Fruit fly (Drosophila melanogaster) whole organism, embryonic: ENCODE measurements around the gene CG9782.

Source experiments
- Adf1 ChIP-seq: fragments of 200-800 bp; sonication (Bioruptor generic); IDR thresholded peaks from 2 replicates; pipeline ENCODE4 v1.3.6; 2022; ENCODE audit warnings: missing biosample characterization, missing genetic modification characterization
- Aef1 ChIP-seq: fragments of 200-800 bp; sonication (Bioruptor generic); IDR thresholded peaks from 3 replicates; pipeline ENCODE4 v1.3.6; 2022; ENCODE audit warnings: missing biosample characterization, missing genetic modification characterization
- Awh ChIP-seq: fragments of 200-800 bp; sonication (Bioruptor generic); IDR thresholded peaks from 2 replicates; pipeline ENCODE4, ENCODE4 v1.3.6; 2022; ENCODE audit warnings: missing biosample characterization, missing genetic modification characterization
- BtbVII ChIP-seq: fragments of 200-800 bp; sonication (Bioruptor generic); optimal IDR thresholded peaks from 3 replicates; lab custom pipeline; 2017; ENCODE audit warnings: missing biosample characterization, mild to moderate bottlenecking, missing genetic modification characterization
- CG10147 ChIP-seq: fragments of 200-800 bp; sonication (Bioruptor generic); optimal IDR thresholded peaks from 2 replicates; lab custom pipeline; 2019; ENCODE audit warnings: missing biosample characterization, mild to moderate bottlenecking, missing genetic modification characterization, moderate library complexity
- CG10267 ChIP-seq: fragments of 200-800 bp; sonication (Bioruptor generic); optimal IDR thresholded peaks from 2 replicates; lab custom pipeline; 2018; ENCODE audit warnings: missing biosample characterization, mild to moderate bottlenecking, missing genetic modification characterization, moderate library complexity
- CG10321 ChIP-seq: fragments of 200-800 bp; sonication (Bioruptor generic); IDR thresholded peaks from 2 replicates; pipeline ENCODE4 v1.3.6; 2022; ENCODE audit warnings: missing biosample characterization, missing genetic modification characterization
- CG13424 ChIP-seq: fragments of 200-800 bp; sonication (Bioruptor generic); optimal IDR thresholded peaks from 2 replicates; lab custom pipeline; 2019; ENCODE audit warnings: missing biosample characterization, mild to moderate bottlenecking, missing genetic modification characterization, moderate library complexity
- CG1647 ChIP-seq: fragments of 200-800 bp; sonication (Bioruptor generic); optimal IDR thresholded peaks from 3 replicates; lab custom pipeline; 2016; ENCODE audit warnings: missing biosample characterization, missing genetic modification characterization
- CG18011 ChIP-seq: fragments of 200-800 bp; sonication (Bioruptor generic); optimal IDR thresholded peaks from 2 replicates; lab custom pipeline; 2017; ENCODE audit warnings: missing biosample characterization, missing genetic modification characterization, mild to moderate bottlenecking, moderate library complexity, missing genotype
- CG18764 ChIP-seq: fragments of 200-800 bp; sonication (Bioruptor generic); optimal IDR thresholded peaks from 3 replicates; lab custom pipeline; 2016; ENCODE audit warnings: missing biosample characterization, missing genetic modification characterization
- CG31441 ChIP-seq: fragments of 200-800 bp; sonication (Bioruptor generic); IDR thresholded peaks from 2 replicates; pipeline ENCODE4 v1.3.6; 2022; ENCODE audit warnings: missing biosample characterization, missing genetic modification characterization
- CG33213 ChIP-seq: fragments of 200-800 bp; sonication (Bioruptor generic); optimal IDR thresholded peaks from 3 replicates; lab custom pipeline; 2016; ENCODE audit warnings: missing biosample characterization, missing genetic modification characterization
- CG3726 ChIP-seq: fragments of 200-800 bp; sonication (Bioruptor generic); IDR thresholded peaks from 3 replicates; pipeline ENCODE4, ENCODE4 v1.3.6; 2022; ENCODE audit warnings: missing biosample characterization, missing genetic modification characterization
- CG43689 ChIP-seq: fragments of 200-800 bp; sonication (Bioruptor generic); IDR thresholded peaks from 2 replicates; pipeline ENCODE4 v1.3.6; 2022; ENCODE audit warnings: missing biosample characterization, missing genetic modification characterization
- CG6854 ChIP-seq: fragments of 200-800 bp; sonication (Bioruptor generic); optimal IDR thresholded peaks from 3 replicates; lab custom pipeline; 2017; ENCODE audit warnings: missing biosample characterization, mild to moderate bottlenecking, missing genetic modification characterization
- CG9817 ChIP-seq: fragments of 200-800 bp; sonication (Bioruptor generic); optimal IDR thresholded peaks from 2 replicates; lab custom pipeline; 2018; ENCODE audit warnings: missing biosample characterization, mild to moderate bottlenecking, missing genetic modification characterization, moderate library complexity
- CTCF ChIP-seq: fragments of 200-800 bp; sonication (Bioruptor generic); optimal IDR thresholded peaks from 2 replicates; lab custom pipeline; 2017; ENCODE audit warnings: missing biosample characterization, mild to moderate bottlenecking, missing genetic modification characterization, moderate library complexity
- Chrac-16 ChIP-seq: fragments of 200-800 bp; sonication (Bioruptor generic); optimal IDR thresholded peaks from 3 replicates; lab custom pipeline; 2016; ENCODE audit warnings: missing biosample characterization, missing genetic modification characterization
- Dbx ChIP-seq: fragments of 200-800 bp; sonication (Bioruptor generic); IDR thresholded peaks from 3 replicates; pipeline ENCODE4 v1.3.6; 2022; ENCODE audit warnings: missing biosample characterization, missing genetic modification characterization
- Doc3 ChIP-seq: fragments of 200-800 bp; sonication (Bioruptor generic); IDR thresholded peaks from 3 replicates; pipeline ENCODE4 v1.3.6; 2022; ENCODE audit warnings: missing biosample characterization, missing genetic modification characterization; ENCODE audit not compliant: partially characterized antibody
- Gug ChIP-seq: fragments of 200-800 bp; sonication (Bioruptor generic); IDR thresholded peaks from 4 replicates; pipeline ENCODE4 v1.3.6; 2022; ENCODE audit warnings: missing biosample characterization, missing genetic modification characterization
- Hmx ChIP-seq: fragments of 200-800 bp; sonication (Bioruptor generic); optimal IDR thresholded peaks from 2 replicates; lab custom pipeline; 2016; ENCODE audit warnings: missing biosample characterization, missing genetic modification characterization
- Hr3 ChIP-seq: fragments of 200-800 bp; sonication (Bioruptor generic); optimal IDR thresholded peaks from 3 replicates; lab custom pipeline; 2016; ENCODE audit warnings: missing biosample characterization, missing genetic modification characterization
- Lpt ChIP-seq: fragments of >200 bp; optimal IDR thresholded peaks from 2 replicates; lab custom pipeline; 2018; ENCODE audit warnings: missing biosample characterization, missing genetic modification characterization
- Max ChIP-seq: fragments of 200-800 bp; sonication (Bioruptor generic); optimal IDR thresholded peaks from 2 replicates; lab custom pipeline; 2016; ENCODE audit warnings: missing biosample characterization, mild to moderate bottlenecking, missing genetic modification characterization
- NC2α ChIP-seq: fragments of 200-800 bp; sonication (Bioruptor generic); optimal IDR thresholded peaks from 2 replicates; lab custom pipeline; 2016; ENCODE audit warnings: missing biosample characterization, missing genetic modification characterization
- Neu2 ChIP-seq: fragments of 200-800 bp; sonication (Bioruptor generic); optimal IDR thresholded peaks from 3 replicates; lab custom pipeline; 2016; ENCODE audit warnings: missing biosample characterization, missing genetic modification characterization, borderline replicate concordance
- Opbp ChIP-seq: fragments of 200-800 bp; sonication (Bioruptor generic); IDR thresholded peaks from 3 replicates; pipeline ENCODE4 v1.3.6; 2022; ENCODE audit warnings: missing biosample characterization, missing genetic modification characterization; ENCODE audit not compliant: partially characterized antibody
- Rfx ChIP-seq: fragments of 200-800 bp; sonication (Bioruptor generic); IDR thresholded peaks from 2 replicates; pipeline ENCODE4 v1.3.6; 2022; ENCODE audit warnings: missing biosample characterization, missing genetic modification characterization
- YL-1 ChIP-seq: fragments of 200-800 bp; sonication (Bioruptor generic); optimal IDR thresholded peaks from 3 replicates; lab custom pipeline; 2017; ENCODE audit warnings: missing biosample characterization, mild to moderate bottlenecking, missing genetic modification characterization
- ac ChIP-seq: fragments of 200-800 bp; sonication (Bioruptor generic); optimal IDR thresholded peaks from 3 replicates; lab custom pipeline; 2017; ENCODE audit warnings: missing biosample characterization, mild to moderate bottlenecking, missing genetic modification characterization
- amos ChIP-seq: fragments of 200-800 bp; sonication (Bioruptor generic); IDR thresholded peaks from 2 replicates; pipeline ENCODE4 v1.3.6; 2022; ENCODE audit warnings: missing biosample characterization, missing genetic modification characterization; ENCODE audit not compliant: partially characterized antibody
- croc ChIP-seq: fragments of 200-800 bp; sonication (Bioruptor generic); conservative IDR thresholded peaks from 3 replicates; pipeline ENCODE4 v1.3.6; 2022; ENCODE audit warnings: missing biosample characterization, missing genetic modification characterization
- dpn ChIP-seq, 2 experiments: fragments of 200-800 bp; sonication (Bioruptor generic); optimal IDR thresholded peaks; 3 replicates each; lab custom pipeline; 2016; ENCODE audit warnings: missing biosample characterization in 2 of 2, missing genetic modification characterization in 2 of 2
- ewg ChIP-seq: fragments of 200-800 bp; sonication (Bioruptor generic); optimal IDR thresholded peaks from 3 replicates; lab custom pipeline; 2017; ENCODE audit warnings: mild to moderate bottlenecking, missing biosample characterization, missing genetic modification reagents, missing genetic modification characterization
- fd102C ChIP-seq: fragments of 200-800 bp; sonication (Bioruptor generic); optimal IDR thresholded peaks from 2 replicates; lab custom pipeline; 2018; ENCODE audit warnings: missing biosample characterization, mild to moderate bottlenecking, missing genetic modification characterization, moderate library complexity
- fd96Cb ChIP-seq: fragments of 200-800 bp; sonication (Bioruptor generic); optimal IDR thresholded peaks from 2 replicates; lab custom pipeline; 2018; ENCODE audit warnings: missing biosample characterization, mild to moderate bottlenecking, missing genetic modification characterization, moderate library complexity
- gcm ChIP-seq: fragments of 200-800 bp; sonication (Bioruptor generic); optimal IDR thresholded peaks from 2 replicates; lab custom pipeline; 2019; ENCODE audit warnings: missing biosample characterization, mild to moderate bottlenecking, missing genetic modification characterization, moderate library complexity
- hbn ChIP-seq: fragments of 200-800 bp; sonication (Bioruptor generic); IDR thresholded peaks from 2 replicates; pipeline ENCODE4 v1.3.6; 2022; ENCODE audit warnings: missing biosample characterization, missing genetic modification characterization; ENCODE audit not compliant: partially characterized antibody
- phol ChIP-seq: fragments of 200-800 bp; sonication (Bioruptor generic); optimal IDR thresholded peaks from 3 replicates; lab custom pipeline; 2018; ENCODE audit warnings: missing biosample characterization, mild to moderate bottlenecking, missing genetic modification characterization, moderate library complexity
- pita ChIP-seq: fragments of 200-800 bp; sonication (Bioruptor generic); optimal IDR thresholded peaks from 2 replicates; lab custom pipeline; 2017; ENCODE audit warnings: missing biosample characterization, mild to moderate bottlenecking, missing genetic modification characterization
- psq ChIP-seq: fragments of 200-800 bp; sonication (Bioruptor generic); optimal IDR thresholded peaks from 2 replicates; lab custom pipeline; 2017; ENCODE audit warnings: missing biosample characterization, missing genetic modification characterization
- shn ChIP-seq: fragments of 200-800 bp; sonication (Bioruptor generic); optimal IDR thresholded peaks from 3 replicates; lab custom pipeline; 2016; ENCODE audit warnings: missing biosample characterization, missing genetic modification characterization
- sima ChIP-seq: fragments of 200-800 bp; sonication (Bioruptor generic); optimal IDR thresholded peaks from 2 replicates; lab custom pipeline; 2016; ENCODE audit warnings: missing biosample characterization, missing genetic modification characterization
- sob ChIP-seq: fragments of 200-800 bp; sonication (Bioruptor generic); IDR thresholded peaks from 2 replicates; pipeline ENCODE4 v1.3.6; 2022; ENCODE audit warnings: missing biosample characterization, missing genetic modification characterization
- sr ChIP-seq: fragments of 200-800 bp; sonication (Bioruptor generic); IDR thresholded peaks from 3 replicates; pipeline ENCODE4 v1.3.6; 2022; ENCODE audit warnings: missing biosample characterization, missing genetic modification characterization
- stwl ChIP-seq: fragments of 200-800 bp; sonication (Bioruptor generic); optimal IDR thresholded peaks from 3 replicates; lab custom pipeline; 2018; ENCODE audit warnings: missing biosample characterization, mild to moderate bottlenecking, missing genetic modification characterization, moderate library complexity
- tap ChIP-seq: fragments of 200-800 bp; optimal IDR thresholded peaks from 3 replicates; lab custom pipeline; 2019; ENCODE audit warnings: missing biosample characterization, mild to moderate bottlenecking, missing genetic modification characterization, moderate library complexity
- tll ChIP-seq, 2 experiments: fragments of 200-800 bp in 1 of 2; fragments of >200 bp in 1 of 2; sonication (Bioruptor generic) in 1 of 2; optimal IDR thresholded peaks; 2 replicates each; lab custom pipeline; 2017 to 2019; ENCODE audit warnings: missing biosample characterization in 2 of 2, missing genetic modification characterization in 2 of 2, mild to moderate bottlenecking in 1 of 2, moderate library complexity in 1 of 2
- vvl ChIP-seq: fragments of 200-800 bp; sonication (Bioruptor generic); IDR thresholded peaks from 2 replicates; pipeline ENCODE4 v1.3.6; 2022; ENCODE audit warnings: missing biosample characterization, missing genetic modification characterization

CG9782 gene

DNA sequence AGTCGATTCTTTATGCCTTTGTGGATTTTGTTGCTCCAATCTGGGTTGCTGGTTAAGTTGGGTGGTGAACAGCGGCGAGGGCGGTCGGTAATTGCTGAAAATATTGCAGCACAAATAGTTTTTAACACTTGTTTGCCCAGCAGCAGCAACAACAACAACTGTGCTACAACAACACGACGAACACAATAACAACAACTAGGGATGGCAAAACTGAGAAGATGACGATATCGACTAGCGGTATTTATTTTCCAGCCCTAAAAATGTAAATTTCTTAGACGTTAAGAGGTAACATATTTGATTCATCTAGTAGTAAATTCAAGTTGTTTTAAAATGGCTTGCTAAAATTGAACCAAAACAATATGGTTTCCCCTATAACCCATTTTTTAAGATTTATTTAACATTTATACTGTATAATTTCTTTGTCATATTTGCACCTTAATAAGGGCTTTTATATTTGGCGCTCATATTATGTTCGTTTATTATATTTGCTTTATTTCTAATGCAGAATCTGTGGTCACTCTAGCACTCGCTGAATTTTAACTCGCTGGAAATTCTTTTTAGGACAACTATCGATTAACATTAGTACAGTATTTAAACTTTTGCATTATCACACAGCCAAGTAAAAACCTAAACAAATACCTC, 22.9 kb downstream of the CG9782 start (continued):
- TF ChIP-seq shn (GFP tag; lab: Kevin White, UChicago) (no peak), Aef1 (GFP tag; lab: Robert Waterston, UW) (peak; percentile 87), Doc3 (GFP tag; lab: Robert Waterston, UW) (no peak), Opbp (GFP tag; lab: Robert Waterston, UW) (peak; percentile 39; the same call in 1 of the 3 replicates), fd102C (GFP tag; lab: Kevin White, UChicago) (no peak), Lpt (GFP tag; lab: Kevin White, UChicago) (no peak), CG31441 (GFP tag; lab: Robert Waterston, UW) (peak; percentile 36; the same call in 1 of the 2 replicates), YL-1 (GFP tag; lab: Kevin White, UChicago) (peak; percentile 15), CG10147 (GFP tag; lab: Kevin White, UChicago) (no peak), sima (GFP tag; lab: Kevin White, UChicago) (no peak), fd96Cb (tag; lab: Kevin White, UChicago) (no peak), Adf1 (GFP tag; lab: Robert Waterston, UW) (no peak), ac (GFP tag; lab: Kevin White, UChicago) (no peak), Hr3 (GFP tag; lab: Kevin White, UChicago) (no peak), Awh (no peak), CG43689 (GFP tag; lab: Robert Waterston, UW) (no peak), CG33213 (GFP tag; lab: Kevin White, UChicago) (no peak), CG18011 (GFP tag; lab: Kevin White, UChicago) (no peak), Dbx (GFP tag; lab: Robert Waterston, UW) (no peak), CG6854 (GFP tag; lab: Kevin White, UChicago) (no peak), hbn (no peak; the same call in 1 of the 2 replicates), dpn (GFP tag; optimal IDR thresholded peaks at IDR 0.05; lab: Kevin White, UChicago) (peak in 1 of 2 experiments; percentile 1), stwl (tag; lab: Kevin White, UChicago) (peak; percentile 26), NC2α (no peak), Gug (no peak), CG9817 (tag; lab: Kevin White, UChicago) (no peak), CG1647 (GFP tag; lab: Kevin White, UChicago) (no peak), sob (GFP tag; lab: Robert Waterston, UW) (no peak; the same call in 1 of the 2 replicates), psq (no peak), Rfx (no peak), CG3726 (GFP tag; lab: Robert Waterston, UW) (no peak), CTCF (GFP tag; lab: Kevin White, UChicago) (no peak), BtbVII (GFP tag; lab: Kevin White, UChicago) (no peak), tll (GFP tag; optimal IDR thresholded peaks at IDR 0.05; lab: Kevin White, UChicago) (no peak), Hmx (GFP tag; lab: Kevin White, UChicago) (no peak), tap (no peak), vvl (GFP tag; lab: Robert Waterston, UW) (peak; percentile 55), CG13424 (tag; lab: Kevin White, UChicago) (peak; percentile 2), phol (tag; lab: Kevin White, UChicago) (peak; percentile 21), amos (GFP tag; lab: Robert Waterston, UW) (peak; percentile 5; the same call in 1 of the 2 replicates), croc (GFP tag; lab: Robert Waterston, UW) (no peak), sr (no peak), ewg (GFP tag; lab: Kevin White, UChicago) (no peak), Neu2 (no peak), pita (GFP tag; lab: Kevin White, UChicago) (no peak), Max (no peak), Chrac-16 (no peak), CG18764 (GFP tag; lab: Kevin White, UChicago) (no peak), CG10321 (no peak), CG10267 (peak; percentile 5), gcm (GFP tag; lab: Kevin White, UChicago) (no peak)
